Fruit fly (Drosophila melanogaster) ovary, adult (tissue): Measurements from ENCODE around the gene Drak.

Source experiments
- CG17801 ChIP-seq: fragments of 200-800 bp; optimal IDR thresholded peaks from 2 replicates; lab custom pipeline; 2019; ENCODE audit warnings: missing biosample characterization, mild to moderate bottlenecking, missing genetic modification characterization, moderate library complexity; ENCODE audit not compliant: partially characterized antibody

The Drak gene

dm6 chrX:11511955-11512354, 19.0 kb downstream of the Drak start:
- TF ChIP-seq CG17801 (GFP tag; lab: Kevin White, UChicago), result no peak

dm6 chrX:11512868-11513267, 19.9 kb downstream of the Drak start:
- peak; percentile 51 for TF ChIP-seq CG17801 (GFP tag; lab: Kevin White, UChicago)

dm6 chrX:11515550-11515949, 22.6 kb downstream of the Drak start:
- no peak for TF ChIP-seq CG17801 (GFP tag; lab: Kevin White, UChicago)

- TF ChIP-seq CG17801 (GFP tag; lab: Kevin White, UChicago), result no peak
These were observed 24.4 kb downstream of the Drak start for dm6 chrX:11517295-11517694.

dm6 chrX:11518435-11518834, 25.5 kb downstream of the Drak start:
- peak; percentile 0 for TF ChIP-seq CG17801 (GFP tag; lab: Kevin White, UChicago)

dm6 chrX:11520209-11520608, 27.3 kb downstream of the Drak start:
- TF ChIP-seq CG17801 (GFP tag; lab: Kevin White, UChicago), result no peak

dm6 chrX:11521561-11522546, 28.9 kb downstream of the Drak start:
- peak; percentile 60 for TF ChIP-seq CG17801 (GFP tag; lab: Kevin White, UChicago)

- TF ChIP-seq CG17801 (GFP tag; lab: Kevin White, UChicago), result peak; percentile 80
These were observed 31.0 kb downstream of the Drak start for dm6 chrX:11523921-11524320.

- TF ChIP-seq CG17801 (GFP tag; lab: Kevin White, UChicago), result no peak
These were observed 34.2 kb downstream of the Drak start for dm6 chrX:11527088-11527635.

- peak; percentile 14 for TF ChIP-seq CG17801 (GFP tag; lab: Kevin White, UChicago)
These were observed 35.2 kb downstream of the Drak start for dm6 chrX:11528026-11528702.

- no peak for TF ChIP-seq CG17801 (GFP tag; lab: Kevin White, UChicago)
These were observed 38.3 kb downstream of the Drak start for dm6 chrX:11531245-11531644.

dm6 chrX:11542502-11542901, 49.6 kb downstream of the Drak start:
- TF ChIP-seq CG17801 (GFP tag; lab: Kevin White, UChicago), result no peak

dm6 chrX:11543318-11543717, 50.4 kb downstream of the Drak start:
- no peak for TF ChIP-seq CG17801 (GFP tag; lab: Kevin White, UChicago)

dm6 chrX:11544110-11544950, 51.4 kb downstream of the Drak start:
- no peak for TF ChIP-seq CG17801 (GFP tag; lab: Kevin White, UChicago)
